Worm (Caenorhabditis elegans) whole organism, L2 larva: ENCODE measurements around the gene cal-7.

Source experiments
- F13H6.1 ChIP-seq: sonication (generic microtip); optimal IDR thresholded peaks from 2 replicates; lab custom pipeline; 2016; ENCODE audit warnings: missing genetic modification characterization, missing compliant biosample characterization
- ceh-82 ChIP-seq: fragments of 150-350 bp; optimal IDR thresholded peaks from 2 replicates; lab custom pipeline; 2014; ENCODE audit warnings: missing biosample characterization, missing genetic modification characterization
- elt-1 ChIP-seq: fragments of 150-350 bp; optimal IDR thresholded peaks from 2 replicates; lab custom pipeline; 2014; ENCODE audit warnings: missing biosample characterization, missing genetic modification characterization
- elt-3 ChIP-seq: sonication (generic microtip); optimal IDR thresholded peaks from 2 replicates; lab custom pipeline; 2017; ENCODE audit warnings: missing biosample characterization, missing genetic modification characterization
- lin-11 ChIP-seq: fragments of 150-350 bp; sonication (generic microtip); optimal IDR thresholded peaks from 2 replicates; lab custom pipeline; 2014; ENCODE audit warnings: missing biosample characterization, missing genetic modification characterization, inconsistent platforms, mixed read lengths
- lsy-2 ChIP-seq, 2 experiments: fragments of 150-350 bp in 1 of 2; sonication (generic microtip) in 1 of 2; optimal IDR thresholded peaks; 2 replicates each; lab custom pipeline; 2014 to 2017; ENCODE audit warnings: missing biosample characterization in 2 of 2, missing genetic modification characterization in 2 of 2
- mdl-1 ChIP-seq, 2 experiments: fragments of 150-350 bp in 1 of 2; sonication (generic microtip) in 1 of 2; optimal IDR thresholded peaks; 2 replicates each; lab custom pipeline; 2017; ENCODE audit warnings: missing biosample characterization in 2 of 2, missing genetic modification characterization in 2 of 2
- nhr-6 ChIP-seq: fragments of 150-350 bp; optimal IDR thresholded peaks from 2 replicates; lab custom pipeline; 2014; ENCODE audit warnings: missing biosample characterization, missing genetic modification characterization
- peb-1 ChIP-seq: fragments of 150-350 bp; optimal IDR thresholded peaks from 2 replicates; lab custom pipeline; 2014; ENCODE audit warnings: missing biosample characterization, missing genetic modification characterization
- unc-62 ChIP-seq: fragments of 150-350 bp; optimal IDR thresholded peaks from 2 replicates; lab custom pipeline; 2014; ENCODE audit warnings: missing biosample characterization, missing genetic modification reagents, missing genetic modification characterization

ce11 chrV:9714909-9715308, 19.0 kb upstream of the cal-7 start, which contains the start of gene F40F9.3:
- no peak for TF ChIP-seq mdl-1 (tag; optimal IDR thresholded peaks at IDR 0.05; lab: Kevin White, UChicago)
- no peak for TF ChIP-seq F13H6.1
- TF ChIP-seq ceh-82 (tag; lab: Kevin White, UChicago), result no peak
- no peak for TF ChIP-seq nhr-6 (tag; lab: Kevin White, UChicago)
- no peak for TF ChIP-seq unc-62 (GFP tag; lab: Kevin White, UChicago)
- TF ChIP-seq lin-11 (tag; lab: Kevin White, UChicago), result no peak
- TF ChIP-seq lsy-2 (tag; optimal IDR thresholded peaks at IDR 0.05; lab: Kevin White, UChicago), result no peak
- no peak for TF ChIP-seq elt-3 (tag; lab: Kevin White, UChicago)
- TF ChIP-seq elt-1 (tag; lab: Kevin White, UChicago), result no peak
- TF ChIP-seq peb-1, result no peak
